Worm (Caenorhabditis elegans): Measurements from ENCODE around the gene ran-1.

The ran-1 gene

DNA sequence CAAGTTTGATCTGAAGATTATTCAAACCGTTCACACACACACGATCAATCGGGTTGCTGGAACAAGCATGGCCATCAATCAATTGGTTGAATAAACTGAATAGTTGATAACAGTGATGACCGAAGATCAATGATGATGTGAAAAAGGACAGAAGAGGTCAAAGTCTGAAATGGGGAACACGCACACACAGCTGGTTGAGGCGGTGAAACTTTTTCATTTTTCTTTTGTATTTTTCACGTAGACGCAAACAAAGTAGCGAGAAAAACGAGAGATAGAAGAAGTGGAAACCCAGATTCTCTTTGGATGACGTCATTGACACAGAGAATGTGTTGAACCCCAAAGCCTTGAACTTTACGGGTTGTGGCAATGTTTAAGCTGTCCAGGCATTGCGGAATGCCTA is 30.0 kb downstream of the ran-1 start:
- TF ChIP-seq lir-3 (tag; optimal IDR thresholded peaks at IDR 0.05; ENCODE audit: poor library complexity) (no peak), mdl-1 (tag; optimal IDR thresholded peaks at IDR 0.05) (peak in 1 of 2 experiments; percentile 46), sptf-1 (tag; optimal IDR thresholded peaks at IDR 0.05) (no peak), ztf-4 (tag; optimal IDR thresholded peaks at IDR 0.05) (peak; percentile 72), ces-1 (GFP tag; optimal IDR thresholded peaks at IDR 0.05) (no peak), ama-1 (optimal IDR thresholded peaks at IDR 0.05) (peak; percentile 73), alr-1 (tag; optimal IDR thresholded peaks at IDR 0.05; ENCODE audit: borderline replicate concordance) (no peak), unc-86 (tag; optimal IDR thresholded peaks at IDR 0.05) (no peak), xbp-1 (tag; optimal IDR thresholded peaks at IDR 0.05) (peak; percentile 0), unc-30 (tag; optimal IDR thresholded peaks at IDR 0.05) (no peak), hlh-17 (GFP tag; optimal IDR thresholded peaks at IDR 0.05; ENCODE audit: borderline replicate concordance) (no peak), zag-1 (tag; optimal IDR thresholded peaks at IDR 0.05) (no peak), lin-39 (tag; optimal IDR thresholded peaks at IDR 0.05) (no peak), ceh-82 (tag; optimal IDR thresholded peaks at IDR 0.05) (peak in 1 of 3 experiments; percentile 26), tlp-1 (tag; optimal IDR thresholded peaks at IDR 0.05) (no peak), pag-3 (tag; optimal IDR thresholded peaks at IDR 0.05; ENCODE audit: borderline replicate concordance, insufficient read depth) (no peak), rnt-1 (tag; optimal IDR thresholded peaks at IDR 0.05) (peak; percentile 32), elt-3 (tag; optimal IDR thresholded peaks at IDR 0.05) (peak in 4 of 6 experiments; percentile 58 to 90 (median 76)), efl-1 (optimal IDR thresholded peaks at IDR 0.05) (peak in 1 of 2 experiments; percentile 11), efl-1 (GFP tag; optimal IDR thresholded peaks at IDR 0.05 in 1 of 2) (peak in 1 of 2 experiments; percentile 93), blmp-1 (tag; optimal IDR thresholded peaks at IDR 0.05) (peak; percentile 90), nhr-85 (tag) (peak; percentile 92), unc-130 (tag; optimal IDR thresholded peaks at IDR 0.05) (peak; percentile 50), irx-1 (tag; optimal IDR thresholded peaks at IDR 0.05) (no peak), ets-5 (GFP tag; IDR thresholded peaks at IDR 0.05) (no peak), tbx-2 (tag; optimal IDR thresholded peaks at IDR 0.05) (peak; percentile 26), lsy-2 (tag; optimal IDR thresholded peaks at IDR 0.05) (peak; percentile 26 to 30), C34B4.2 (tag; optimal IDR thresholded peaks at IDR 0.05) (no peak), nhr-20 (tag; optimal IDR thresholded peaks at IDR 0.05) (peak; percentile 69), dpl-1 (GFP tag; optimal IDR thresholded peaks at IDR 0.05) (peak in 1 of 3 experiments; percentile 38), fkh-8 (tag; optimal IDR thresholded peaks at IDR 0.05) (no peak), nhr-19 (GFP tag; conservative IDR thresholded peaks at IDR 0.05) (peak; percentile 55), zip-4 (GFP tag; optimal IDR thresholded peaks at IDR 0.05) (no peak), ceh-8 (GFP tag; optimal IDR thresholded peaks at IDR 0.05) (no peak), unc-62 (GFP tag; optimal IDR thresholded peaks at IDR 0.05) (no peak), lin-35 (GFP tag; optimal IDR thresholded peaks at IDR 0.05) (peak in 1 of 2 experiments; percentile 65), nhr-11 (tag; optimal IDR thresholded peaks at IDR 0.05) (no peak), nhr-71 (tag; optimal IDR thresholded peaks at IDR 0.05) (peak; percentile 78), snu-23 (GFP tag; optimal IDR thresholded peaks at IDR 0.05) (peak; percentile 76), nhr-76 (tag; optimal IDR thresholded peaks at IDR 0.05) (peak; percentile 9), sox-4 (tag; optimal IDR thresholded peaks at IDR 0.05) (no peak), egl-13 (tag; optimal IDR thresholded peaks at IDR 0.05) (no peak), nhr-90 (tag; optimal IDR thresholded peaks at IDR 0.05; ENCODE audit: poor library complexity) (peak; percentile 67), C04F5.9 (tag; optimal IDR thresholded peaks at IDR 0.05) (no peak), lin-14 (GFP tag; optimal IDR thresholded peaks at IDR 0.05) (peak; percentile 80), mep-1 (tag; optimal IDR thresholded peaks at IDR 0.05) (peak; percentile 59), nhr-237 (tag; optimal IDR thresholded peaks at IDR 0.05) (no peak), lin-15B (tag; optimal IDR thresholded peaks at IDR 0.05) (no peak), vab-15 (tag; optimal IDR thresholded peaks at IDR 0.05) (no peak), C16A3.4 (tag; optimal IDR thresholded peaks at IDR 0.05) (peak; percentile 48), jun-1 (tag; optimal IDR thresholded peaks at IDR 0.05) (peak; percentile 22), grh-1 (GFP tag; IDR thresholded peaks at IDR 0.05) (peak; percentile 35; the same call in 1 of the 2 replicates), nhr-47 (tag; optimal IDR thresholded peaks at IDR 0.05) (peak; percentile 40)
